Fruit fly (Drosophila melanogaster) whole organism, prepupa: ENCODE data around the gene Tim8.

Experiments used
- Blimp-1 ChIP-seq: fragments of 200-800 bp; sonication (Bioruptor generic); optimal IDR thresholded peaks from 3 replicates; lab custom pipeline; 2017; ENCODE audit warnings: missing biosample characterization, missing genetic modification characterization, mild to moderate bottlenecking, moderate library complexity, missing genetic modification reagents
- CG10631 ChIP-seq: fragments of 200-800 bp; sonication (Bioruptor generic); optimal IDR thresholded peaks from 2 replicates; lab custom pipeline; 2016; ENCODE audit warnings: missing biosample characterization, missing genetic modification characterization
- CG10669 ChIP-seq: fragments of 200-800 bp; sonication (Bioruptor generic); optimal IDR thresholded peaks from 3 replicates; lab custom pipeline; 2018; ENCODE audit warnings: missing biosample characterization, mild to moderate bottlenecking, missing genetic modification characterization, moderate library complexity
- CG11294 ChIP-seq: fragments of 200-800 bp; sonication (Bioruptor generic); IDR thresholded peaks from 2 replicates; pipeline ENCODE4 v1.3.6; 2022; ENCODE audit warnings: missing biosample characterization, missing genetic modification characterization
- CG11762 ChIP-seq: fragments of 200-800 bp; sonication (Bioruptor generic); optimal IDR thresholded peaks from 3 replicates; lab custom pipeline; 2016; ENCODE audit warnings: missing biosample characterization, missing genetic modification characterization; ENCODE audit not compliant: insufficient read depth
- CG11902 ChIP-seq: fragments of 200-800 bp; sonication (Bioruptor generic); optimal IDR thresholded peaks from 3 replicates; lab custom pipeline; 2016; ENCODE audit warnings: missing biosample characterization, missing genetic modification characterization
- CG1621 ChIP-seq: fragments of 200-800 bp; sonication (Bioruptor generic); optimal IDR thresholded peaks from 3 replicates; lab custom pipeline; 2018; ENCODE audit warnings: missing biosample characterization, mild to moderate bottlenecking, missing genetic modification characterization
- CG16779 ChIP-seq: fragments of 200-800 bp; sonication (Bioruptor generic); optimal IDR thresholded peaks from 3 replicates; lab custom pipeline; 2017; ENCODE audit warnings: missing biosample characterization, mild to moderate bottlenecking, missing genetic modification characterization
- CG3032 ChIP-seq: fragments of 200-800 bp; optimal IDR thresholded peaks from 2 replicates; lab custom pipeline; 2019; ENCODE audit warnings: missing biosample characterization, mild to moderate bottlenecking, missing genetic modification characterization, moderate library complexity
- CG31627 ChIP-seq: fragments of 200-800 bp; sonication (Bioruptor generic); optimal IDR thresholded peaks from 3 replicates; lab custom pipeline; 2016; ENCODE audit warnings: missing biosample characterization, missing genetic modification characterization
- CG32006 ChIP-seq: fragments of 200-800 bp; sonication (Bioruptor generic); optimal IDR thresholded peaks from 3 replicates; lab custom pipeline; 2017; ENCODE audit warnings: missing biosample characterization, mild to moderate bottlenecking, missing genetic modification characterization
- CG34406 ChIP-seq: fragments of 200-800 bp; sonication (Bioruptor generic); optimal IDR thresholded peaks from 3 replicates; lab custom pipeline; 2016; ENCODE audit warnings: missing biosample characterization, missing genetic modification characterization
- CG6276 ChIP-seq: fragments of 200-800 bp; sonication (Bioruptor generic); optimal IDR thresholded peaks from 2 replicates; lab custom pipeline; 2017; ENCODE audit warnings: missing biosample characterization, mild to moderate bottlenecking, missing genetic modification characterization
- CG6808 ChIP-seq: fragments of 200-800 bp; sonication (Bioruptor generic); optimal IDR thresholded peaks from 3 replicates; lab custom pipeline; 2017; ENCODE audit warnings: missing biosample characterization, missing genetic modification characterization, mild to moderate bottlenecking, moderate library complexity, missing genetic modification reagents
- CG8119 ChIP-seq: fragments of 200-800 bp; sonication (Bioruptor generic); IDR thresholded peaks from 3 replicates; pipeline ENCODE4 v1.3.6; 2022; ENCODE audit warnings: missing biosample characterization, missing genetic modification characterization
- CG9139 ChIP-seq: fragments of 200-800 bp; sonication (Bioruptor generic); optimal IDR thresholded peaks from 3 replicates; lab custom pipeline; 2017; ENCODE audit warnings: missing biosample characterization, mild to moderate bottlenecking, missing genetic modification characterization
- Eip78C ChIP-seq: fragments of 200-800 bp; sonication (Bioruptor generic); peaks from one replicate; lab custom pipeline; 2016; ENCODE audit warnings: missing biosample characterization, missing genetic modification characterization
- Eip93F ChIP-seq: fragments of 200-800 bp; sonication (Bioruptor generic); optimal IDR thresholded peaks from 2 replicates; lab custom pipeline; 2016; ENCODE audit warnings: missing biosample characterization, mild to moderate bottlenecking, missing genetic modification characterization
- Ets21C ChIP-seq: fragments of 200-800 bp; sonication (Bioruptor generic); optimal IDR thresholded peaks from 3 replicates; lab custom pipeline; 2016; ENCODE audit warnings: missing biosample characterization, missing genetic modification characterization
- Ets96B ChIP-seq: fragments of 200-800 bp; optimal IDR thresholded peaks from 2 replicates; lab custom pipeline; 2019; ENCODE audit warnings: missing biosample characterization, mild to moderate bottlenecking, missing genetic modification characterization, moderate library complexity
- Gug ChIP-seq: fragments of 200-800 bp; sonication (Bioruptor generic); IDR thresholded peaks from 2 replicates; pipeline ENCODE4 v1.3.6; 2022; ENCODE audit warnings: missing biosample characterization, missing genetic modification characterization
- Hr38 ChIP-seq: sonication (Bioruptor generic); optimal IDR thresholded peaks from 2 replicates; lab custom pipeline; 2016; ENCODE audit warnings: missing biosample characterization, missing genetic modification characterization
- Hr39 ChIP-seq: fragments of 200-800 bp; sonication (Bioruptor generic); optimal IDR thresholded peaks from 2 replicates; lab custom pipeline; 2016; ENCODE audit warnings: missing biosample characterization, missing genetic modification characterization
- Hr4 ChIP-seq: fragments of 200-800 bp; sonication (Bioruptor generic); optimal IDR thresholded peaks from 3 replicates; lab custom pipeline; 2016; ENCODE audit warnings: missing biosample characterization, missing genetic modification characterization
- Met ChIP-seq: fragments of 200-800 bp; sonication (Bioruptor generic); optimal IDR thresholded peaks from 3 replicates; lab custom pipeline; 2016; ENCODE audit warnings: missing biosample characterization, missing genetic modification characterization
- OdsH ChIP-seq: fragments of 200-800 bp; sonication (Bioruptor generic); optimal IDR thresholded peaks from 3 replicates; lab custom pipeline; 2016; ENCODE audit warnings: missing biosample characterization, missing genetic modification characterization
- Smox ChIP-seq: fragments of 200-800 bp; sonication (Bioruptor generic); optimal IDR thresholded peaks from 3 replicates; lab custom pipeline; 2016; ENCODE audit warnings: missing biosample characterization, missing genetic modification characterization
- Sox14 ChIP-seq: fragments of 200-800 bp; sonication (Bioruptor generic); optimal IDR thresholded peaks from 3 replicates; lab custom pipeline; 2016; ENCODE audit warnings: missing biosample characterization, missing genetic modification characterization
- Sox15 ChIP-seq: fragments of 200-800 bp; sonication (Bioruptor generic); optimal IDR thresholded peaks from 3 replicates; lab custom pipeline; 2016; ENCODE audit warnings: missing biosample characterization, missing genetic modification characterization
- achi ChIP-seq: fragments of 200-800 bp; sonication (Bioruptor generic); optimal IDR thresholded peaks from 3 replicates; lab custom pipeline; 2016; ENCODE audit warnings: missing biosample characterization, missing genetic modification characterization
- acj6 ChIP-seq: fragments of 200-800 bp; sonication (Bioruptor generic); optimal IDR thresholded peaks from 3 replicates; lab custom pipeline; 2016; ENCODE audit warnings: missing biosample characterization, missing genetic modification characterization
- cyc ChIP-seq: fragments of 200-800 bp; sonication (Bioruptor generic); optimal IDR thresholded peaks from 3 replicates; lab custom pipeline; 2016; ENCODE audit warnings: missing biosample characterization, missing genetic modification characterization
- dac ChIP-seq: fragments of 200-800 bp; sonication (Bioruptor generic); optimal IDR thresholded peaks from 2 replicates; lab custom pipeline; 2017; ENCODE audit warnings: missing biosample characterization, mild to moderate bottlenecking, missing genetic modification characterization
- dsx ChIP-seq: fragments of 200-800 bp; optimal IDR thresholded peaks from 3 replicates; lab custom pipeline; 2019; ENCODE audit warnings: missing biosample characterization, mild to moderate bottlenecking, missing genetic modification characterization, moderate library complexity; ENCODE audit not compliant: poor library complexity, severe bottlenecking
- eg ChIP-seq: fragments of 200-800 bp; sonication (Bioruptor generic); IDR thresholded peaks from 3 replicates; pipeline ENCODE4 v1.3.6; 2022; ENCODE audit warnings: missing biosample characterization, missing genetic modification characterization
- esn ChIP-seq: fragments of 200-800 bp; sonication (Bioruptor generic); optimal IDR thresholded peaks from 2 replicates; lab custom pipeline; 2016; ENCODE audit warnings: missing biosample characterization, mild to moderate bottlenecking, missing genetic modification characterization, moderate library complexity
- fkh ChIP-seq: fragments of 200-800 bp; sonication (Bioruptor generic); optimal IDR thresholded peaks from 3 replicates; lab custom pipeline; 2017; ENCODE audit warnings: missing biosample characterization, mild to moderate bottlenecking, missing genetic modification characterization, moderate library complexity
- net ChIP-seq: fragments of 200-800 bp; sonication (Bioruptor generic); optimal IDR thresholded peaks from 3 replicates; lab custom pipeline; 2016; ENCODE audit warnings: missing biosample characterization, missing genetic modification characterization
- pdm3 ChIP-seq: fragments of 200-800 bp; sonication (Bioruptor generic); optimal IDR thresholded peaks from 3 replicates; lab custom pipeline; 2016; ENCODE audit warnings: missing biosample characterization, missing genetic modification characterization
- salr ChIP-seq, 2 experiments: fragments of 200-800 bp; sonication (Bioruptor generic); optimal IDR thresholded peaks; 3 replicates each; lab custom pipeline; 2016 to 2018; ENCODE audit warnings: missing biosample characterization in 2 of 2, missing genetic modification characterization in 2 of 2, mild to moderate bottlenecking in 1 of 2
- spab ChIP-seq: fragments of 200-800 bp; sonication (Bioruptor generic); optimal IDR thresholded peaks from 2 replicates; lab custom pipeline; 2017; ENCODE audit warnings: missing biosample characterization, mild to moderate bottlenecking, missing genetic modification characterization, missing genetic modification reagents
- ss ChIP-seq, 2 experiments: fragments of 200-800 bp; sonication (Bioruptor generic); optimal IDR thresholded peaks; 2 replicates in 1 of 2; 3 replicates in 1 of 2; lab custom pipeline; 2017 to 2018; ENCODE audit warnings: mild to moderate bottlenecking in 2 of 2, missing biosample characterization in 2 of 2, missing genetic modification characterization in 2 of 2, moderate library complexity in 1 of 2
- svp ChIP-seq: fragments of 200-800 bp; sonication (Bioruptor generic); peaks from one replicate; lab custom pipeline; 2016; ENCODE audit warnings: missing biosample characterization, missing genetic modification characterization
- topi ChIP-seq: fragments of 200-800 bp; sonication (Bioruptor generic); optimal IDR thresholded peaks from 3 replicates; lab custom pipeline; 2016; ENCODE audit warnings: missing biosample characterization, missing genetic modification characterization
- vri ChIP-seq: fragments of 200-800 bp; sonication (Bioruptor generic); optimal IDR thresholded peaks from 3 replicates; lab custom pipeline; 2016; ENCODE audit warnings: missing biosample characterization, mild to moderate bottlenecking, missing genetic modification characterization

The Tim8 gene

DNA sequence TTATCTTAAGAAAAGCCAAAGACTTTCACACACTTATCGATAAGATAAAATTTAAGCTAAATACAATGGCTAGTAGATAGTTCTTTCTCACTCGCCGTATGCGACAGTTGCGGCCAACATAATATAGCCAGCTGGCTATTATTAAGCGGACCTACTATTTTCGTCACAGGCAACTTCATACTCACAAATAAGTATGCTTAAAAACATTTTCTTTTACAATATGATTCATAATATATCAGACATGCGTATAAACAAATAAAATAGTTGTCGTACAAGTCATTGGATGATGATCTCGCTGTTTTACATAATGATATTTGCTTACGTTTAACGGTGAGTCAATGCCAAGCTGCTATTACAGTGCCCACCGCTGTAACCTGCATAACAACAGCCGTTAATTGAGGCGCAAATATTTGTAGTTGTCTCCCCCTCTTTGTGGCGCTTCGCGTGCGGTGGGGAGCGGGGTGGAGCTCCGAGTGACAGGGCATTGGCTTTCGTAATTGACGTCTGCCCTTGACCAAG is 42.0 kb upstream of the Tim8 start (continued):
- TF ChIP-seq dsx (GFP tag; lab: Kevin White, UChicago) (peak; percentile 60), Hr38 (GFP tag; lab: Kevin White, UChicago) (no peak), CG16779 (peak; percentile 59), Blimp-1 (GFP tag; lab: Kevin White, UChicago) (peak; percentile 65), CG6808 (GFP tag; lab: Kevin White, UChicago) (peak; percentile 76), vri (GFP tag; lab: Kevin White, UChicago) (peak; percentile 65), esn (GFP tag; lab: Kevin White, UChicago) (peak; percentile 78), CG34406 (GFP tag; lab: Kevin White, UChicago) (peak; percentile 61), Gug (GFP tag; lab: Robert Waterston, UW) (peak; percentile 58; the same call in 1 of the 2 replicates), acj6 (GFP tag; lab: Kevin White, UChicago) (peak; percentile 81), CG9139 (GFP tag; lab: Kevin White, UChicago) (peak; percentile 63), ss (GFP tag; optimal IDR thresholded peaks at IDR 0.05; lab: Kevin White, UChicago) (peak in 1 of 2 experiments; percentile 52), CG3032 (tag; lab: Kevin White, UChicago) (peak; percentile 68), cyc (GFP tag; lab: Kevin White, UChicago) (peak; percentile 62), pdm3 (GFP tag; lab: Kevin White, UChicago) (peak; percentile 83), CG10669 (GFP tag; lab: Kevin White, UChicago) (peak; percentile 79), Eip78C (GFP tag; lab: Kevin White, UChicago) (peak; percentile 95), net (peak; percentile 74), eg (GFP tag; lab: Robert Waterston, UW) (peak; percentile 76), fkh (GFP tag; lab: Kevin White, UChicago) (peak; percentile 97)

DNA sequence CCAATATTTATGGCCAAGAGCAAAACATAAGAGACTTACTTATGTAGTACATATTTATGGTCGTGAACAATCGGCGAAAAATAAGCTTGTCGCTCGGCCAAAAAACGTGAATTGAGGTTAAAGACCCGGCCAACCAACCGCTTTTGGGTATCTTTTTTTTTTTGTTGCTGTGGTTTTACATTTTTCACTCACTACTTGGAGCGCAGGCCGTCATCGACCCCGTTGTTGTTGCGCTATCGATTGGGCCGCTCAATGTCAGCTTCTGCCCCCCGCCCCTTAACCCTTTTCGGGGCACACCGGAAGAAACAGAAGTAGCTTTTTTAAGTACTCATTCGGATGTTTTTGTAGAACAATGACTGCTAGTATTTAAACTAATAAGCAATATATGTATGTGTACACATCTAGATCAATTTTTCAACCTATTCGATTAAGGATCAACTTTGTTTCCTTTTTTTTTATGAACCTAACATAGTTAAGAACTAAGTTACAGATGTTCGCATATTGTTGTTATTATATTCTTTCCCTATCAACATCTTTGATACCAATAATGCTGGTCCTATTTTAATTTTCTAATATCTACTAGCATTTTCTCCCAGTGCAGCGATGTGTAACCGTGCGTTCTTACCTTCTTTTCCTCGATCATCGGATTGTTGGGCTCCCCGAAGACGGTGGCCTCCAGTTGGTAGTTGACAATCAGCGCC is 30.0 kb upstream of the Tim8 start:
- TF ChIP-seq CG3032 (tag; lab: Kevin White, UChicago), result peak; percentile 36
- TF ChIP-seq CG11294, result no peak
- no peak for TF ChIP-seq CG10669 (GFP tag; lab: Kevin White, UChicago)
- 0 out of 3 replicates have a peak, but pooled peaks have one; percentile 40 for TF ChIP-seq eg (GFP tag; lab: Robert Waterston, UW)
- no peak for TF ChIP-seq CG1621 (tag; lab: Kevin White, UChicago)
- peak; percentile 67 for TF ChIP-seq CG32006 (GFP tag; lab: Kevin White, UChicago)
- no peak for TF ChIP-seq topi (GFP tag; lab: Kevin White, UChicago)
- TF ChIP-seq Hr4 (GFP tag; lab: Kevin White, UChicago), result no peak
- TF ChIP-seq svp (GFP tag; lab: Kevin White, UChicago), result peak; percentile 93
- TF ChIP-seq Ets21C (GFP tag; lab: Kevin White, UChicago), result peak; percentile 51
- TF ChIP-seq Blimp-1 (GFP tag; lab: Kevin White, UChicago), result peak; percentile 28
- TF ChIP-seq Smox (GFP tag; lab: Kevin White, UChicago), result peak; percentile 47
- TF ChIP-seq fkh (GFP tag; lab: Kevin White, UChicago), result no peak
- TF ChIP-seq CG8119 (GFP tag; lab: Robert Waterston, UW), result peak; percentile 48; the same call in 2 of the 3 replicates
- TF ChIP-seq Hr38 (GFP tag; lab: Kevin White, UChicago), result no peak
- TF ChIP-seq spab (GFP tag; lab: Kevin White, UChicago), result no peak
- TF ChIP-seq CG11762 (GFP tag; lab: Kevin White, UChicago), result peak; percentile 45
- no peak for TF ChIP-seq ss (GFP tag; optimal IDR thresholded peaks at IDR 0.05; lab: Kevin White, UChicago)
- TF ChIP-seq Met, result no peak
- TF ChIP-seq Eip78C (GFP tag; lab: Kevin White, UChicago), result peak; percentile 94
- TF ChIP-seq CG10631, result peak; percentile 64
- no peak for TF ChIP-seq pdm3 (GFP tag; lab: Kevin White, UChicago)
- peak; percentile 46 for TF ChIP-seq Sox15 (GFP tag; lab: Kevin White, UChicago)
- TF ChIP-seq CG9139 (GFP tag; lab: Kevin White, UChicago), result no peak
- peak; percentile 51 for TF ChIP-seq CG11902 (GFP tag; lab: Kevin White, UChicago)
- no peak for TF ChIP-seq OdsH (GFP tag; lab: Kevin White, UChicago)
- no peak for TF ChIP-seq CG16779
- no peak for TF ChIP-seq acj6 (GFP tag; lab: Kevin White, UChicago)
- peak in 1 of 2 experiments; percentile 30 for TF ChIP-seq salr (GFP tag; optimal IDR thresholded peaks at IDR 0.05; lab: Kevin White, UChicago)
- peak; percentile 48 for TF ChIP-seq Sox14 (GFP tag; lab: Kevin White, UChicago)
- peak; percentile 77 for TF ChIP-seq Hr39 (GFP tag; lab: Kevin White, UChicago)
- peak; percentile 81 for TF ChIP-seq esn (GFP tag; lab: Kevin White, UChicago)
- TF ChIP-seq Eip93F (GFP tag; lab: Kevin White, UChicago), result no peak
- TF ChIP-seq achi (GFP tag; lab: Kevin White, UChicago), result peak; percentile 71
- TF ChIP-seq CG31627 (GFP tag; lab: Kevin White, UChicago), result peak; percentile 68
- no peak for TF ChIP-seq CG6276 (GFP tag; lab: Kevin White, UChicago)
- no peak for TF ChIP-seq net
- TF ChIP-seq Ets96B, result no peak
- no peak for TF ChIP-seq dac (GFP tag; lab: Kevin White, UChicago)
